Fruit fly (Drosophila melanogaster): ENCODE measurements around the gene Wnt5.

Wnt5 gene

dm6 chrX:18512271-18512679 is 7.1 kb upstream of the Wnt5 start, which contains the start of gene Ggt-1 (continued):
- TF ChIP-seq CG10565 (GFP tag; optimal IDR thresholded peaks at IDR 0.05) = no peak
- peak; percentile 46 for TF ChIP-seq CG2116 (GFP tag; optimal IDR thresholded peaks at IDR 0.05)
- no peak for TF ChIP-seq CG43689 (GFP tag; IDR thresholded peaks at IDR 0.05)
- no peak for TF ChIP-seq Bteb2 (GFP tag; optimal IDR thresholded peaks at IDR 0.05)
- no peak for TF ChIP-seq eve (GFP tag; optimal IDR thresholded peaks at IDR 0.05)
- peak; percentile 48; the same call in 1 of the 2 replicates for TF ChIP-seq Adf1 (GFP tag; IDR thresholded peaks at IDR 0.05)
- no peak for TF ChIP-seq slp2 (GFP tag; optimal IDR thresholded peaks at IDR 0.05)
- TF ChIP-seq Ets65A (GFP tag) = no peak
- no peak for TF ChIP-seq Camta (GFP tag; optimal IDR thresholded peaks at IDR 0.05)
- no peak for TF ChIP-seq CG15269 (tag; optimal IDR thresholded peaks at IDR 0.05)
- TF ChIP-seq run (tag; optimal IDR thresholded peaks at IDR 0.05) = no peak
- TF ChIP-seq Atf3 (GFP tag; optimal IDR thresholded peaks at IDR 0.05) = no peak
- no peak for TF ChIP-seq HmgD (GFP tag; optimal IDR thresholded peaks at IDR 0.05)
- 0 out of 3 replicates have a peak, but pooled peaks have one; percentile 17 for TF ChIP-seq CG34422 (GFP tag; IDR thresholded peaks at IDR 0.05)
- TF ChIP-seq tll (GFP tag; optimal IDR thresholded peaks at IDR 0.05) = no peak
- TF ChIP-seq sima (GFP tag; optimal IDR thresholded peaks at IDR 0.05) = no peak
- peak; percentile 46 for TF ChIP-seq sug (tag; optimal IDR thresholded peaks at IDR 0.05)
- no peak for TF ChIP-seq tgo (GFP tag; IDR thresholded peaks at IDR 0.05)
- no peak for TF ChIP-seq CG5245 (GFP tag; optimal IDR thresholded peaks at IDR 0.05)
- 0 out of 2 replicates have a peak, but pooled peaks have one; percentile 25 for TF ChIP-seq CG3847 (GFP tag; IDR thresholded peaks at IDR 0.05)
- no peak for TF ChIP-seq wor (GFP tag; IDR thresholded peaks at IDR 0.05)
- TF ChIP-seq CG2889 (GFP tag; IDR thresholded peaks at IDR 0.05) = no peak
- TF ChIP-seq Jarid2 (GFP tag; optimal IDR thresholded peaks at IDR 0.05) = peak; percentile 72
- TF ChIP-seq CG32532 (GFP tag; IDR thresholded peaks at IDR 0.05) = peak; percentile 43; the same call in 1 of the 2 replicates
- peak; percentile 97 for TF ChIP-seq CG3995 (GFP tag; optimal IDR thresholded peaks at IDR 0.05)
- no peak for TF ChIP-seq Hey (tag; optimal IDR thresholded peaks at IDR 0.05)
- no peak for TF ChIP-seq CG17328 (GFP tag; IDR thresholded peaks at IDR 0.05)
- no peak for TF ChIP-seq CG12104 (GFP tag; optimal IDR thresholded peaks at IDR 0.05)
- TF ChIP-seq Dref (GFP tag; IDR thresholded peaks at IDR 0.05) = peak; percentile 81
- TF ChIP-seq ind (GFP tag; optimal IDR thresholded peaks at IDR 0.05) = no peak
- TF ChIP-seq peb (GFP tag; IDR thresholded peaks at IDR 0.05) = no peak
- peak; percentile 100 for TF ChIP-seq MTF-1 (GFP tag; optimal IDR thresholded peaks at IDR 0.05; ENCODE audit: borderline replicate concordance)
- no peak for TF ChIP-seq crc (GFP tag; optimal IDR thresholded peaks at IDR 0.05)
- TF ChIP-seq CG7963 (GFP tag; IDR thresholded peaks at IDR 0.05; ENCODE audit: partially characterized antibody) = peak; percentile 92
- no peak for TF ChIP-seq hth (optimal IDR thresholded peaks at IDR 0.05)
- TF ChIP-seq tna (GFP tag; IDR thresholded peaks at IDR 0.05; ENCODE audit: partially characterized antibody) = peak; percentile 94
- TF ChIP-seq sens-2 (GFP tag; IDR thresholded peaks at IDR 0.05) = no peak
- TF ChIP-seq CG13624 (GFP tag; optimal IDR thresholded peaks at IDR 0.05) = no peak
- no peak for TF ChIP-seq fd102C (GFP tag; optimal IDR thresholded peaks at IDR 0.05)
- no peak for TF ChIP-seq pho (GFP tag; optimal IDR thresholded peaks at IDR 0.05)
- peak; percentile 79 for TF ChIP-seq CG12769 (tag; optimal IDR thresholded peaks at IDR 0.05)
- TF ChIP-seq Sry-δ (GFP tag; optimal IDR thresholded peaks at IDR 0.05) = peak; percentile 67
- TF ChIP-seq mld (GFP tag; IDR thresholded peaks at IDR 0.05; ENCODE audit: partially characterized antibody) = peak; percentile 91
- TF ChIP-seq CG1832 (GFP tag; optimal IDR thresholded peaks at IDR 0.05) = peak; percentile 57
- TF ChIP-seq hbn (GFP tag; IDR thresholded peaks at IDR 0.05; ENCODE audit: partially characterized antibody) = peak; percentile 89
- TF ChIP-seq Ravus (GFP tag; IDR thresholded peaks at IDR 0.05) = no peak
- TF ChIP-seq gcm2 (GFP tag; optimal IDR thresholded peaks at IDR 0.05) = peak; percentile 34
- no peak for TF ChIP-seq gsb (GFP tag; IDR thresholded peaks at IDR 0.05)
- no peak for TF ChIP-seq ara (GFP tag; IDR thresholded peaks at IDR 0.05)
- TF ChIP-seq inv (GFP tag; IDR thresholded peaks at IDR 0.05; ENCODE audit: partially characterized antibody) = peak; percentile 76
- peak; percentile 31; the same call in 1 of the 3 replicates for TF ChIP-seq Dbx (GFP tag; IDR thresholded peaks at IDR 0.05)
- TF ChIP-seq CG30020 (tag; optimal IDR thresholded peaks at IDR 0.05) = peak; percentile 23

Data from whole organism, embryonic.